Fruit fly (Drosophila melanogaster) whole organism, wandering third instar larva: ENCODE measurements around the gene CG46465.

Experiments
- Abd-B ChIP-seq: fragments of >200 bp; optimal IDR thresholded peaks from 2 replicates; lab custom pipeline; 2017; ENCODE audit warnings: missing biosample characterization, missing genetic modification characterization
- CG32264 ChIP-seq: fragments of 200-800 bp; sonication (Bioruptor generic); optimal IDR thresholded peaks from 2 replicates; lab custom pipeline; 2016; ENCODE audit warnings: missing biosample characterization, missing genetic modification characterization
- CG9705 ChIP-seq: fragments of 200-800 bp; sonication (Bioruptor generic); optimal IDR thresholded peaks from 2 replicates; lab custom pipeline; 2018; ENCODE audit warnings: missing biosample characterization, mild to moderate bottlenecking, missing genetic modification characterization
- CrebA ChIP-seq: fragments of 200-800 bp; sonication (Bioruptor generic); optimal IDR thresholded peaks from 2 replicates; lab custom pipeline; 2016; ENCODE audit warnings: missing biosample characterization, mild to moderate bottlenecking, missing genetic modification characterization, borderline replicate concordance
- Dfd ChIP-seq: fragments of >200 bp; optimal IDR thresholded peaks from 2 replicates; lab custom pipeline; 2017; ENCODE audit warnings: missing biosample characterization, missing genetic modification characterization
- Dif ChIP-seq: fragments of 200-275, 200-300 bp; sonication (Bioruptor generic); optimal IDR thresholded peaks from 2 replicates; lab custom pipeline; 2018; ENCODE audit warnings: missing biosample characterization, missing genetic modification characterization; ENCODE audit not compliant: partially characterized antibody
- GATAd ChIP-seq: sonication (Bioruptor generic); optimal IDR thresholded peaks from 2 replicates; lab custom pipeline; 2016; ENCODE audit warnings: missing biosample characterization, missing genetic modification characterization
- HLH106 ChIP-seq: fragments of 200-800 bp; optimal IDR thresholded peaks from 3 replicates; lab custom pipeline; 2019; ENCODE audit warnings: missing biosample characterization, mild to moderate bottlenecking, missing genetic modification characterization, moderate library complexity
- Hr78 ChIP-seq: fragments of >200 bp; optimal IDR thresholded peaks from 2 replicates; lab custom pipeline; 2017; ENCODE audit warnings: missing biosample characterization, missing genetic modification characterization
- Hr83 ChIP-seq: fragments of 200-300 bp; sonication (Bioruptor generic); optimal IDR thresholded peaks from 2 replicates; lab custom pipeline; 2016; ENCODE audit warnings: missing biosample characterization, mild to moderate bottlenecking, missing genetic modification characterization, moderate library complexity; ENCODE audit not compliant: poor library complexity, severe bottlenecking
- Jra ChIP-seq: sonication (Bioruptor generic); optimal IDR thresholded peaks from 2 replicates; lab custom pipeline; 2016; ENCODE audit warnings: missing biosample characterization, missing genetic modification characterization
- Mio ChIP-seq: sonication (Bioruptor generic); optimal IDR thresholded peaks from 2 replicates; lab custom pipeline; 2016; ENCODE audit warnings: missing biosample characterization, missing genetic modification characterization
- Myc ChIP-seq: fragments of >200 bp; optimal IDR thresholded peaks from 2 replicates; lab custom pipeline; 2017
- N ChIP-seq: fragments of >200 bp; optimal IDR thresholded peaks from 2 replicates; lab custom pipeline; 2018; ENCODE audit warnings: missing biosample characterization, missing external identifiers, missing genetic modification characterization
- OdsH ChIP-seq: fragments of 200-800 bp; sonication (Bioruptor generic); optimal IDR thresholded peaks from 2 replicates; lab custom pipeline; 2016; ENCODE audit warnings: missing biosample characterization, mild to moderate bottlenecking, missing genetic modification characterization
- Rel ChIP-seq, 2 experiments: fragments of 200-800 bp; sonication (Bioruptor generic) in 1 of 2; optimal IDR thresholded peaks; 2 replicates in 1 of 2; 3 replicates in 1 of 2; lab custom pipeline; 2016 to 2019; ENCODE audit warnings: mild to moderate bottlenecking in 2 of 2, missing biosample characterization in 2 of 2, missing genetic modification characterization in 2 of 2, moderate library complexity in 1 of 2
- Sp1 ChIP-seq: fragments of 200-800 bp; sonication (Bioruptor generic); optimal IDR thresholded peaks from 3 replicates; lab custom pipeline; 2019; ENCODE audit warnings: missing biosample characterization, mild to moderate bottlenecking, missing genetic modification characterization, moderate library complexity
- Vsx2 ChIP-seq: fragments of 200-300, 225-300 bp; sonication (Bioruptor generic); optimal IDR thresholded peaks from 2 replicates; lab custom pipeline; 2018; ENCODE audit warnings: missing biosample characterization, missing genetic modification characterization; ENCODE audit not compliant: partially characterized antibody
- br ChIP-seq: fragments of 200-800 bp; sonication (Bioruptor generic); optimal IDR thresholded peaks from 2 replicates; lab custom pipeline; 2016; ENCODE audit warnings: missing biosample characterization, missing genetic modification characterization
- dl ChIP-seq, 2 experiments: fragments of 175-275, 200-275 bp in 1 of 2; fragments of 200-275 bp in 1 of 2; sonication (Bioruptor generic); optimal IDR thresholded peaks; lab custom pipeline; 2018; ENCODE audit warnings: mild to moderate bottlenecking in 2 of 2, missing biosample characterization in 2 of 2, missing genetic modification characterization in 2 of 2, moderate library complexity in 2 of 2; ENCODE audit not compliant: partially characterized antibody in 2 of 2, insufficient read depth in 1 of 2
- dmrt93B ChIP-seq: fragments of 200-800 bp; sonication (Bioruptor generic); optimal IDR thresholded peaks from 2 replicates; lab custom pipeline; 2018; ENCODE audit warnings: missing biosample characterization, mild to moderate bottlenecking, missing genetic modification characterization
- dsf ChIP-seq: sonication (Bioruptor generic); optimal IDR thresholded peaks from 2 replicates; lab custom pipeline; 2016; ENCODE audit warnings: missing biosample characterization, missing genetic modification characterization, borderline replicate concordance
- foxo ChIP-seq, 2 experiments: fragments of 200-800 bp; sonication (Bioruptor generic); optimal IDR thresholded peaks; 2 replicates in 1 of 2; 3 replicates in 1 of 2; lab custom pipeline; 2016 to 2017; ENCODE audit warnings: missing biosample characterization in 2 of 2, missing genetic modification characterization in 2 of 2
- fru ChIP-seq: fragments of 200-800 bp; sonication (Bioruptor generic); optimal IDR thresholded peaks from 3 replicates; lab custom pipeline; 2016; ENCODE audit warnings: missing biosample characterization, mild to moderate bottlenecking, missing genetic modification characterization
- h ChIP-seq: fragments of 200-800 bp; sonication (Bioruptor generic); optimal IDR thresholded peaks from 3 replicates; lab custom pipeline; 2016; ENCODE audit warnings: missing biosample characterization, mild to moderate bottlenecking, missing genetic modification characterization
- jim ChIP-seq: fragments of 175-275, 200-325 bp; sonication (Bioruptor generic); optimal IDR thresholded peaks from 2 replicates; lab custom pipeline; 2016; ENCODE audit warnings: missing biosample characterization, mild to moderate bottlenecking, missing genetic modification characterization
- lola ChIP-seq: fragments of >200 bp; optimal IDR thresholded peaks from 2 replicates; lab custom pipeline; 2017; ENCODE audit warnings: missing biosample characterization, missing genetic modification characterization
- pan ChIP-seq: fragments of >200 bp; optimal IDR thresholded peaks from 2 replicates; lab custom pipeline; 2017
- psq ChIP-seq: fragments of 200-800 bp; sonication (Bioruptor generic); optimal IDR thresholded peaks from 3 replicates; lab custom pipeline; 2017; ENCODE audit warnings: missing biosample characterization, mild to moderate bottlenecking, missing genetic modification characterization, moderate library complexity
- rgr ChIP-seq: fragments of 200-800 bp; sonication (Bioruptor generic); optimal IDR thresholded peaks from 3 replicates; lab custom pipeline; 2016; ENCODE audit warnings: missing biosample characterization, mild to moderate bottlenecking, missing genetic modification characterization
- sage ChIP-seq: fragments of 200-800 bp; sonication (Bioruptor generic); optimal IDR thresholded peaks from 2 replicates; lab custom pipeline; 2016; ENCODE audit warnings: missing biosample characterization, mild to moderate bottlenecking, missing genetic modification characterization
- sv ChIP-seq: fragments of 200-800 bp; sonication (Bioruptor generic); optimal IDR thresholded peaks from 3 replicates; lab custom pipeline; 2016; ENCODE audit warnings: missing biosample characterization, missing genetic modification characterization
- tai ChIP-seq: sonication (Bioruptor generic); optimal IDR thresholded peaks from 2 replicates; lab custom pipeline; 2016; ENCODE audit warnings: missing biosample characterization, missing genetic modification characterization
- usp ChIP-seq: fragments of >200 bp; optimal IDR thresholded peaks from 2 replicates; lab custom pipeline; 2017; ENCODE audit warnings: missing biosample characterization, missing genetic modification characterization
- woc ChIP-seq: sonication (Bioruptor generic); optimal IDR thresholded peaks from 2 replicates; lab custom pipeline; 2016; ENCODE audit warnings: missing biosample characterization, mild to moderate bottlenecking, missing genetic modification characterization

CG46465 gene

dm6 chr2L:18990720-18991119 is 1.6 kb upstream of the CG46465 start, which contains the start of gene CG15169:
TSS of gene CG15169 (plus strand) at chr2L:18991020.
- TF ChIP-seq usp (GFP tag; lab: Kevin White, UChicago) (no peak), CG9705 (GFP tag; lab: Kevin White, UChicago) (no peak), psq (no peak), lola (no peak), dsf (GFP tag; lab: Kevin White, UChicago) (no peak), woc (GFP tag; lab: Kevin White, UChicago) (no peak), Jra (GFP tag; lab: Kevin White, UChicago) (no peak), Mio (GFP tag; lab: Kevin White, UChicago) (no peak), N (GFP tag; lab: Kevin White, UChicago) (no peak), CG32264 (GFP tag; lab: Kevin White, UChicago) (no peak), h (no peak)

- TF ChIP-seq h (peak; percentile 20), Jra (GFP tag; lab: Kevin White, UChicago) (no peak), HLH106 (tag; lab: Kevin White, UChicago) (no peak), Dif (GFP tag; lab: Kevin White, UChicago) (no peak)
Measured at dm6 chr2L:18995660-18996417, 3.5 kb downstream of the CG46465 start, which contains the start of gene CG10650. TSS of gene CG10650 (minus strand) at chr2L:18995934.

dm6 chr2L:18997148-18997547 is 4.9 kb downstream of the CG46465 start, which contains the start of gene CG31792:
TSS of gene CG31792 (plus strand) at chr2L:18997448.
- TF ChIP-seq woc (GFP tag; lab: Kevin White, UChicago) (no peak), CG9705 (GFP tag; lab: Kevin White, UChicago) (no peak), fru (GFP tag; lab: Kevin White, UChicago) (no peak), Dif (GFP tag; lab: Kevin White, UChicago) (no peak), tai (GFP tag; lab: Kevin White, UChicago) (no peak)

- TF ChIP-seq sage (GFP tag; lab: Kevin White, UChicago), result no peak
- no peak for TF ChIP-seq usp (GFP tag; lab: Kevin White, UChicago)
- TF ChIP-seq tai (GFP tag; lab: Kevin White, UChicago), result no peak
- no peak for TF ChIP-seq dsf (GFP tag; lab: Kevin White, UChicago)
- no peak for TF ChIP-seq Abd-B (GFP tag; lab: Kevin White, UChicago)
- TF ChIP-seq Hr78 (GFP tag; lab: Kevin White, UChicago), result no peak
- no peak for TF ChIP-seq pan
- TF ChIP-seq OdsH (GFP tag; lab: Kevin White, UChicago), result no peak
- no peak for TF ChIP-seq dl (GFP tag; optimal IDR thresholded peaks at IDR 0.05; lab: Kevin White, UChicago; ENCODE audit: insufficient read depth in 1 of 2, partially characterized antibody in 2 of 2)
- TF ChIP-seq Myc, result no peak
- no peak for TF ChIP-seq Vsx2 (GFP tag; lab: Kevin White, UChicago)
- no peak for TF ChIP-seq Dfd
- TF ChIP-seq CG32264 (GFP tag; lab: Kevin White, UChicago), result no peak
- no peak for TF ChIP-seq Jra (GFP tag; lab: Kevin White, UChicago)
- TF ChIP-seq woc (GFP tag; lab: Kevin White, UChicago), result no peak
- no peak for TF ChIP-seq Sp1 (GFP tag; lab: Kevin White, UChicago)
- no peak for TF ChIP-seq dmrt93B (GFP tag; lab: Kevin White, UChicago)
Measured at dm6 chr2L:19002468-19002867, 10.2 kb downstream of the CG46465 start.

dm6 chr2L:19002959-19003371 is 10.7 kb downstream of the CG46465 start, which contains the start of gene CG31793:
TSS of gene CG31793 (plus strand) at chr2L:19003367.
- TF ChIP-seq Dfd, result no peak
- no peak for TF ChIP-seq N (GFP tag; lab: Kevin White, UChicago)
- no peak for TF ChIP-seq usp (GFP tag; lab: Kevin White, UChicago)
- TF ChIP-seq CrebA (GFP tag; lab: Kevin White, UChicago), result no peak
- peak in 1 of 2 experiments; percentile 32 for TF ChIP-seq foxo (GFP tag; optimal IDR thresholded peaks at IDR 0.05; lab: Kevin White, UChicago)
- peak; percentile 22 for TF ChIP-seq sv
- TF ChIP-seq pan, result no peak
- peak; percentile 63 for TF ChIP-seq h
- no peak for TF ChIP-seq Vsx2 (GFP tag; lab: Kevin White, UChicago)
- peak; percentile 60 for TF ChIP-seq OdsH (GFP tag; lab: Kevin White, UChicago)
- peak; percentile 57 for TF ChIP-seq HLH106 (tag; lab: Kevin White, UChicago)
- TF ChIP-seq br (GFP tag; lab: Kevin White, UChicago), result no peak
- peak; percentile 68 for TF ChIP-seq rgr
- TF ChIP-seq Myc, result no peak
- no peak for TF ChIP-seq lola
- TF ChIP-seq dmrt93B (GFP tag; lab: Kevin White, UChicago), result no peak
- no peak for TF ChIP-seq woc (GFP tag; lab: Kevin White, UChicago)
- no peak for TF ChIP-seq dsf (GFP tag; lab: Kevin White, UChicago)
- no peak for TF ChIP-seq Rel (GFP tag; optimal IDR thresholded peaks at IDR 0.05; lab: Kevin White, UChicago)
- no peak for TF ChIP-seq Rel (tag; optimal IDR thresholded peaks at IDR 0.05; lab: Kevin White, UChicago)
- no peak for TF ChIP-seq Jra (GFP tag; lab: Kevin White, UChicago)
- no peak for TF ChIP-seq Dif (GFP tag; lab: Kevin White, UChicago)
- no peak for TF ChIP-seq Hr78 (GFP tag; lab: Kevin White, UChicago)
- TF ChIP-seq CG9705 (GFP tag; lab: Kevin White, UChicago), result no peak
- peak; percentile 39 for TF ChIP-seq Hr83 (GFP tag; lab: Kevin White, UChicago)
- peak; percentile 41 for TF ChIP-seq psq
- no peak for TF ChIP-seq Abd-B (GFP tag; lab: Kevin White, UChicago)
- no peak for TF ChIP-seq GATAd (GFP tag; lab: Kevin White, UChicago)
- no peak for TF ChIP-seq jim
